Fruit fly (Drosophila melanogaster) whole organism: ENCODE results near the gene CG31673.

Experiments
- CG8478 ChIP-seq: fragments of >200 bp; optimal IDR thresholded peaks from 2 replicates; lab custom pipeline; 2018; ENCODE audit warnings: inconsistent platforms
- Dll ChIP-seq: fragments of >200 bp; optimal IDR thresholded peaks from 2 replicates; lab custom pipeline; 2017
- psq ChIP-seq: fragments of >200 bp; optimal IDR thresholded peaks from 2 replicates; lab custom pipeline; 2017
- usp ChIP-seq: fragments of >200 bp; optimal IDR thresholded peaks from 2 replicates; lab custom pipeline; 2017; ENCODE audit warnings: missing biosample characterization, missing genetic modification characterization, mixed read lengths

DNA sequence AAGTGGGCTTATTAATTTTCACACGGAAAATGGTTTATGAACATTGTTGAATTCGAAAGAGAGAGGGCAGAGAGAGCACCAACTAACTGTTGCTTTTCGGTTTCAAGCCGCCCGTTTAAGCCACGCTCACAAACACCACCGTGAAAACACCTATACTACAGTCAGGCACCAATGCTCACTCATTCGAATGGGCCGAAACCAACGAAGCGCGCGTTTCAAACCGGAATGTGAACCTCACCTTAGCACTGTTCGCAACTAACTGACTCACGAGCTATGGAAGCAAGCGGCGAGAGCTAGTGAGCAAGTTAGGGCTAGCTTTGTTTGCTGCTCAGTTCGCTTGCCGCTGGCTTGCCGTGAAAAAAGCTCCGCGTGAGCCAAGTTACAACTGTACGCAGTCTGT lies 35.5 kb upstream of the CG31673 start:
- TF ChIP-seq psq (lab: Kevin White, UChicago) = no peak
- no peak for TF ChIP-seq Dll (lab: Kevin White, UChicago)
- no peak for TF ChIP-seq usp (GFP tag; lab: Kevin White, UChicago)
- TF ChIP-seq CG8478 (lab: Kevin White, UChicago) = no peak
